Fruit fly (Drosophila melanogaster): Measurements from ENCODE around the gene Iml1.

Gene Iml1

DNA sequence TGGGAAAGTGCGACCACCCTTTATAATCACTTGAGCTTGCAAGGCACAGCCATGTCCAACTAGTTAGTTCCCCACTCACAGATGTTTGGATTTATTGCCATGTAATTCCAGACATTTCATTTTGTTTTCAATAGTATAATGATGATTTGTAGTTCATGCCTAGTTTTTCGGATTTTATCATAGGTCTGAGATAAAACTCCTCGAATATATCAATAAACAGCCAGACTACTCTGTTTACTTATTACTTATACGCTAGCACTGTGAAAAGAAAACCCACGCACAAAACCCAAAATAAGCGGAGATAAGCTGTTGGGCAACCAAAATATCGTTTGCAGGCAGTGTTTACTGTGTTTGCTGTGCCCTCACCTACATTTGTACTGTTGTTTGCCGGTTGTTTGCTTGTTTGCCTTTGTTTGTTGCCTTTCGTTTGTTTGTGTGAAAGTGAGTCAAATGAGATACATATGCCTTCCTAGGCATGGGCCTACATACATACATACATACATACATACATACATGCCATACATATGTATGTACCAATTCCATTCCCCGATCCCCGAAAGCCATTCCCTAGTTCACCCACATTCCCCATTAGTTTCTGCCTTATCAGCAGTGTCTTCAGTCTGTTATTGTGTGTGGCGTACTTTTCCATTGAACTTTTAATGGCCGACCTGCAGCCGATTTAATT is 45.5 kb upstream of the Iml1 start (continued):
- TF ChIP-seq gce (GFP tag; IDR thresholded peaks at IDR 0.05) (no peak; the same call in 2 of the 3 replicates), Fer3 (tag; optimal IDR thresholded peaks at IDR 0.05) (peak; percentile 61), chinmo (GFP tag; IDR thresholded peaks at IDR 0.05; ENCODE audit: partially characterized antibody) (0 out of 4 replicates have a peak, but pooled peaks have one; percentile 26), Camta (GFP tag; optimal IDR thresholded peaks at IDR 0.05) (peak; percentile 73), br (optimal IDR thresholded peaks at IDR 0.05) (no peak), gsb (GFP tag; IDR thresholded peaks at IDR 0.05) (no peak), Hand (GFP tag; optimal IDR thresholded peaks at IDR 0.05) (peak; percentile 40), Vsx1 (GFP tag; optimal IDR thresholded peaks at IDR 0.05) (peak; percentile 71), Sin3A (optimal IDR thresholded peaks at IDR 0.05) (no peak), al (GFP tag; IDR thresholded peaks at IDR 0.05) (no peak), CG5245 (GFP tag; optimal IDR thresholded peaks at IDR 0.05) (no peak), Kr (GFP tag; optimal IDR thresholded peaks at IDR 0.05) (peak; percentile 93), ro (GFP tag; IDR thresholded peaks at IDR 0.05) (no peak), Lpt (GFP tag; optimal IDR thresholded peaks at IDR 0.05) (no peak), CG14710 (tag; optimal IDR thresholded peaks at IDR 0.05) (peak; percentile 79), Blimp-1 (GFP tag; optimal IDR thresholded peaks at IDR 0.05) (peak; percentile 92), Max (GFP tag; optimal IDR thresholded peaks at IDR 0.05) (no peak), Meics (GFP tag; optimal IDR thresholded peaks at IDR 0.05) (peak; percentile 55), Abd-B (GFP tag; optimal IDR thresholded peaks at IDR 0.05) (no peak), Hmr (GFP tag; optimal IDR thresholded peaks at IDR 0.05) (peak; percentile 54), CG8281 (tag; optimal IDR thresholded peaks at IDR 0.05) (peak; percentile 66), mld (GFP tag; IDR thresholded peaks at IDR 0.05; ENCODE audit: partially characterized antibody) (no peak), Oaz (GFP tag; IDR thresholded peaks at IDR 0.05) (no peak), dmrt99B (tag; optimal IDR thresholded peaks at IDR 0.05) (peak; percentile 82), maf-S (GFP tag; optimal IDR thresholded peaks at IDR 0.05) (peak; percentile 46), CG6175 (GFP tag; IDR thresholded peaks at IDR 0.05) (no peak), sens-2 (GFP tag; IDR thresholded peaks at IDR 0.05) (0 out of 2 replicates have a peak, but pooled peaks have one; percentile 40), ems (GFP tag; optimal IDR thresholded peaks at IDR 0.05) (peak; percentile 22), Dp (GFP tag; optimal IDR thresholded peaks at IDR 0.05) (no peak), GATAe (GFP tag; conservative IDR thresholded peaks at IDR 0.05) (peak; percentile 14; the same call in 1 of the 2 replicates), Aef1 (GFP tag; IDR thresholded peaks at IDR 0.05) (no peak), CG6813 (GFP tag; optimal IDR thresholded peaks at IDR 0.05) (peak; percentile 93), CG12391 (tag; optimal IDR thresholded peaks at IDR 0.05) (peak; percentile 64), unpg (GFP tag; optimal IDR thresholded peaks at IDR 0.05) (peak; percentile 60), CG33213 (GFP tag; optimal IDR thresholded peaks at IDR 0.05) (peak; percentile 61), bsh (GFP tag; optimal IDR thresholded peaks at IDR 0.05) (peak in 1 of 2 experiments; percentile 80), CG6854 (GFP tag; optimal IDR thresholded peaks at IDR 0.05) (peak; percentile 6), CG31365 (tag; optimal IDR thresholded peaks at IDR 0.05) (peak; percentile 62), schlank (tag; optimal IDR thresholded peaks at IDR 0.05) (no peak), az2 (GFP tag; optimal IDR thresholded peaks at IDR 0.05) (peak; percentile 26), Jarid2 (GFP tag; optimal IDR thresholded peaks at IDR 0.05) (peak; percentile 46), insv (GFP tag; optimal IDR thresholded peaks at IDR 0.05) (peak in 1 of 2 experiments; percentile 47), stwl (tag; optimal IDR thresholded peaks at IDR 0.05) (peak; percentile 43), Chrac-16 (GFP tag; optimal IDR thresholded peaks at IDR 0.05) (no peak), CG1233 (GFP tag; optimal IDR thresholded peaks at IDR 0.05) (peak; percentile 77), da (GFP tag; optimal IDR thresholded peaks at IDR 0.05) (peak; percentile 68), CG14441 (GFP tag; IDR thresholded peaks at IDR 0.05) (no peak; the same call in 1 of the 2 replicates), Mes4 (GFP tag; optimal IDR thresholded peaks at IDR 0.05) (peak; percentile 76), CoRest (tag; optimal IDR thresholded peaks at IDR 0.05) (peak; percentile 64), Gsc (GFP tag; IDR thresholded peaks at IDR 0.05) (no peak)

Data from whole organism, embryonic.